Worm (Caenorhabditis elegans) whole organism, L4 larva: ENCODE results near the gene F45D3.1.

Experiments
- F10B5.3 ChIP-seq: sonication (generic microtip); optimal IDR thresholded peaks from 2 replicates; lab custom pipeline; 2016; ENCODE audit warnings: mild to moderate bottlenecking, missing genetic modification characterization, missing compliant biosample characterization
- F37D6.2 ChIP-seq: sonication (generic microtip); optimal IDR thresholded peaks from 2 replicates; lab custom pipeline; 2016; ENCODE audit warnings: mild to moderate bottlenecking, missing genetic modification characterization, missing compliant biosample characterization
- F49E8.2 ChIP-seq: sonication (generic microtip); optimal IDR thresholded peaks from 2 replicates; lab custom pipeline; 2016; ENCODE audit warnings: missing compliant biosample characterization, mild to moderate bottlenecking, missing genetic modification characterization, borderline replicate concordance
- Y105C5A.15 ChIP-seq: fragments of 200-800 bp; sonication (Bioruptor generic); IDR thresholded peaks from 2 replicates; pipeline ENCODE4 v1.3.6; 2022; ENCODE audit warnings: missing genetic modification characterization, missing compliant biosample characterization
- Y75B8A.6 ChIP-seq: fragments of 200-800 bp; sonication (Bioruptor generic); IDR thresholded peaks from 2 replicates; pipeline ENCODE4 v1.3.6; 2022; ENCODE audit warnings: missing genetic modification reagents, missing genetic modification characterization, missing compliant biosample characterization
- ZK546.5 ChIP-seq, 2 experiments: sonication (generic microtip); optimal IDR thresholded peaks; 2 replicates each; lab custom pipeline; 2017; ENCODE audit warnings: missing biosample characterization in 2 of 2, missing genetic modification characterization in 2 of 2
- aha-1 ChIP-seq: fragments of 150-350 bp; peaks from one replicate; lab custom pipeline; 2014; ENCODE audit warnings: missing biosample characterization, missing genetic modification characterization
- aly-2 ChIP-seq: sonication (generic microtip); optimal IDR thresholded peaks from 2 replicates; lab custom pipeline; 2018; ENCODE audit warnings: missing biosample characterization, missing genetic modification characterization
- ces-1 ChIP-seq: fragments of 150-350 bp; sonication (generic microtip); optimal IDR thresholded peaks from 4 replicates; lab custom pipeline; 2014; ENCODE audit warnings: missing biosample characterization, missing genetic modification reagents, missing genetic modification characterization
- daf-16 ChIP-seq, 3 experiments: sonication (generic microtip); optimal IDR thresholded peaks; 2 replicates each; lab custom pipeline; 2016 to 2017; ENCODE audit warnings: missing genetic modification characterization in 3 of 3, missing genetic modification reagents in 3 of 3, mild to moderate bottlenecking in 2 of 3, missing compliant biosample characterization in 2 of 3, missing biosample characterization in 1 of 3, moderate library complexity in 1 of 3
- dmd-9 ChIP-seq: fragments of 200-800 bp; sonication (Bioruptor generic); IDR thresholded peaks from 2 replicates; pipeline ENCODE4 v1.3.6; 2022; ENCODE audit warnings: missing genetic modification reagents, missing genetic modification characterization, missing compliant biosample characterization
- dpl-1 ChIP-seq: fragments of 150-350 bp; optimal IDR thresholded peaks from 2 replicates; lab custom pipeline; 2014; ENCODE audit warnings: missing biosample characterization, missing genetic modification reagents, missing genetic modification characterization
- duxl-1 ChIP-seq: sonication (generic microtip); optimal IDR thresholded peaks from 2 replicates; lab custom pipeline; 2016; ENCODE audit warnings: mild to moderate bottlenecking, missing genetic modification characterization, moderate library complexity, missing compliant biosample characterization; ENCODE audit not compliant: poor library complexity
- dve-1 ChIP-seq: sonication (generic microtip); optimal IDR thresholded peaks from 2 replicates; lab custom pipeline; 2017; ENCODE audit warnings: antibody characterized with exemption, mild to moderate bottlenecking, missing genetic modification characterization, missing compliant biosample characterization; ENCODE audit not compliant: insufficient read depth
- egl-27 ChIP-seq: sonication (generic microtip); optimal IDR thresholded peaks from 3 replicates; lab custom pipeline; 2017; ENCODE audit warnings: missing biosample characterization, missing genetic modification reagents, missing genetic modification characterization
- egl-43 ChIP-seq: fragments of 200-800 bp; sonication (Bioruptor generic); IDR thresholded peaks from 2 replicates; pipeline ENCODE4 v1.3.6; 2022; ENCODE audit warnings: missing genetic modification reagents, missing genetic modification characterization, missing compliant biosample characterization
- fos-1 ChIP-seq: fragments of 150-350 bp; optimal IDR thresholded peaks from 2 replicates; lab custom pipeline; 2014; ENCODE audit warnings: missing biosample characterization, missing genetic modification characterization
- hlh-11 ChIP-seq: fragments of 200-800 bp; sonication (Bioruptor generic); optimal IDR thresholded peaks from 2 replicates; lab custom pipeline; 2018; ENCODE audit warnings: mild to moderate bottlenecking, missing genetic modification characterization, missing compliant biosample characterization
- hlh-30 ChIP-seq: sonication (generic microtip); optimal IDR thresholded peaks from 2 replicates; lab custom pipeline; 2017; ENCODE audit warnings: antibody characterized with exemption, mild to moderate bottlenecking, missing genetic modification characterization, missing compliant biosample characterization; ENCODE audit not compliant: insufficient read depth
- hmg-1.1 ChIP-seq: fragments of 200-800 bp; sonication (Bioruptor generic); IDR thresholded peaks from 2 replicates; pipeline ENCODE4 v1.3.6; 2022; ENCODE audit warnings: missing genetic modification reagents, missing genetic modification characterization, missing compliant biosample characterization
- jun-1 ChIP-seq: fragments of 150-350 bp; optimal IDR thresholded peaks from 2 replicates; lab custom pipeline; 2014; ENCODE audit warnings: missing biosample characterization, missing genetic modification reagents, missing genetic modification characterization
- lim-7 ChIP-seq: fragments of 200-800 bp; sonication (Bioruptor generic); IDR thresholded peaks from 2 replicates; pipeline ENCODE4 v1.3.6; 2022; ENCODE audit warnings: missing genetic modification characterization, missing compliant biosample characterization
- lin-39 ChIP-seq: fragments of 150-350 bp; optimal IDR thresholded peaks from 2 replicates; lab custom pipeline; 2014; ENCODE audit warnings: missing biosample characterization, missing genetic modification reagents, missing genetic modification characterization
- lsy-2 ChIP-seq, 2 experiments: fragments of 150-350 bp in 1 of 2; sonication (generic microtip) in 1 of 2; optimal IDR thresholded peaks; 2 replicates each; lab custom pipeline; 2014 to 2017; ENCODE audit warnings: missing biosample characterization in 2 of 2, missing genetic modification characterization in 2 of 2
- madf-5 ChIP-seq, 2 experiments: fragments of 200-800 bp; sonication (Bioruptor generic); IDR thresholded peaks; 2 replicates each; pipeline ENCODE4 v1.3.6; 2022; ENCODE audit warnings: missing compliant biosample characterization in 2 of 2, missing genetic modification characterization in 2 of 2
- mep-1 ChIP-seq: fragments of 150-350 bp; sonication (generic microtip); optimal IDR thresholded peaks from 3 replicates; lab custom pipeline; 2014; ENCODE audit warnings: missing biosample characterization, missing genetic modification characterization
- mes-2 ChIP-seq: sonication (generic microtip); optimal IDR thresholded peaks from 2 replicates; lab custom pipeline; 2016; ENCODE audit warnings: missing genotype, mild to moderate bottlenecking, missing genetic modification characterization, missing compliant biosample characterization; ENCODE audit not compliant: poor library complexity, severe bottlenecking
- nhr-102 ChIP-seq: sonication (generic microtip); optimal IDR thresholded peaks from 2 replicates; lab custom pipeline; 2016; ENCODE audit warnings: mild to moderate bottlenecking, missing genetic modification characterization, moderate library complexity, missing compliant biosample characterization
- nhr-111 ChIP-seq: fragments of 200-800 bp; sonication (Bioruptor generic); optimal IDR thresholded peaks from 2 replicates; lab custom pipeline; 2018; ENCODE audit warnings: mild to moderate bottlenecking, missing genetic modification characterization, missing compliant biosample characterization
- nhr-28 ChIP-seq: fragments of 150-350 bp; optimal IDR thresholded peaks from 2 replicates; lab custom pipeline; 2014; ENCODE audit warnings: missing biosample characterization, missing genetic modification characterization
- nhr-6 ChIP-seq: fragments of 150-350 bp; optimal IDR thresholded peaks from 2 replicates; lab custom pipeline; 2014; ENCODE audit warnings: missing biosample characterization, missing genetic modification characterization
- set-16 ChIP-seq: fragments of 200-800 bp; sonication (Bioruptor generic); IDR thresholded peaks from 2 replicates; pipeline ENCODE4 v1.3.6; 2022; ENCODE audit warnings: missing genetic modification reagents, missing genetic modification characterization, missing compliant biosample characterization
- skn-1 ChIP-seq: fragments of 150-350 bp; optimal IDR thresholded peaks from 2 replicates; lab custom pipeline; 2014; ENCODE audit warnings: missing biosample characterization, missing genetic modification characterization
- snpc-1.2 ChIP-seq: fragments of 200-800 bp; sonication (Bioruptor generic); IDR thresholded peaks from 2 replicates; pipeline ENCODE4 v1.3.6; 2022; ENCODE audit warnings: missing genetic modification reagents, missing genetic modification characterization, missing compliant biosample characterization
- snpc-4 ChIP-seq: fragments of 150-350 bp; optimal IDR thresholded peaks from 2 replicates; lab custom pipeline; 2014; ENCODE audit warnings: missing biosample characterization, missing genetic modification characterization
- tra-1 ChIP-seq: fragments of 200-800 bp; sonication (Bioruptor generic); IDR thresholded peaks from 2 replicates; pipeline ENCODE4 v1.3.6; 2022; ENCODE audit warnings: missing genetic modification reagents, missing genetic modification characterization, missing compliant biosample characterization
- unc-130 ChIP-seq: sonication (generic microtip); optimal IDR thresholded peaks from 2 replicates; lab custom pipeline; 2016; ENCODE audit warnings: missing genetic modification reagents, missing genetic modification characterization, missing compliant biosample characterization
- unc-62 ChIP-seq, 3 experiments: fragments of 150-350 bp in 1 of 3; sonication (generic microtip); optimal IDR thresholded peaks in 2 of 3; peaks in 1 of 3; 1 replicate in 1 of 3; 2 replicates in 2 of 3; lab custom pipeline; 2014 to 2017; ENCODE audit warnings: missing biosample characterization in 3 of 3, missing genetic modification characterization in 3 of 3, missing genetic modification reagents in 3 of 3, missing genotype in 1 of 3
- zag-1 ChIP-seq: fragments of 150-350 bp; optimal IDR thresholded peaks from 2 replicates; lab custom pipeline; 2014; ENCODE audit warnings: missing biosample characterization, missing genetic modification characterization
- zfp-3 ChIP-seq: fragments of 200-800 bp; sonication (Bioruptor generic); conservative IDR thresholded peaks from 2 replicates; pipeline ENCODE4 v1.3.6; 2022; ENCODE audit warnings: missing genetic modification reagents, missing genetic modification characterization, missing compliant biosample characterization
- zip-11 ChIP-seq: fragments of 200-800 bp; sonication (Bioruptor generic); IDR thresholded peaks from 2 replicates; pipeline ENCODE4 v1.3.6; 2022; ENCODE audit warnings: missing genetic modification characterization, missing compliant biosample characterization
- zip-2 ChIP-seq: fragments of 150-350 bp; optimal IDR thresholded peaks from 2 replicates; lab custom pipeline; 2014; ENCODE audit warnings: missing biosample characterization, missing genetic modification characterization

The F45D3.1 gene

DNA sequence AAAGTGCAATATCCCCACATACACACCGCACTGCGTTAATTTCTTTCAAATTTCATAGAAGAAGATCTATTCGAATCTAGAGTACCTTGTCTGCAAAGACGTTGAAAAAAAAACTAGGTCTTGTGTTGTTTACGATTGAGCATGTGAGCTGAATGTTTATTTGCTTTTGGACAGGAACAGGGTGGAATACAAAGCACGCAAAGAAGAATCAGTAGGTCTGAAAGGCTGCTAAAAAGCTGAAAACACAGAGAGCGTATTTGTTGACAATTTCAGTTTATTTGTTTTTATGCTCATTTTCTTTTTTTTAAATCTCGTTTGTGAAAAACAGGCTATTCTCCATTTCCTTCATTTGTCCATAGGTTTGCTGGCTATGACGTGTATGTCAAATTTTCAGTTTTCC, 8.1 kb downstream of the F45D3.1 start (continued):
- TF ChIP-seq duxl-1 (tag; lab: Kevin White, UChicago) (no peak), zip-11 (GFP tag; lab: Robert Waterston, UW) (no peak), Y105C5A.15 (GFP tag; lab: Robert Waterston, UW) (no peak), egl-43 (GFP tag; lab: Robert Waterston, UW) (no peak), nhr-102 (no peak), daf-16 (GFP tag; optimal IDR thresholded peaks at IDR 0.05; lab: Kevin White, UChicago) (no peak), daf-16 (tag; optimal IDR thresholded peaks at IDR 0.05; lab: Kevin White, UChicago) (peak; percentile 52), F37D6.2 (tag; lab: Kevin White, UChicago) (no peak), hlh-30 (tag; lab: Kevin White, UChicago) (peak; percentile 23), ces-1 (no peak)

DNA sequence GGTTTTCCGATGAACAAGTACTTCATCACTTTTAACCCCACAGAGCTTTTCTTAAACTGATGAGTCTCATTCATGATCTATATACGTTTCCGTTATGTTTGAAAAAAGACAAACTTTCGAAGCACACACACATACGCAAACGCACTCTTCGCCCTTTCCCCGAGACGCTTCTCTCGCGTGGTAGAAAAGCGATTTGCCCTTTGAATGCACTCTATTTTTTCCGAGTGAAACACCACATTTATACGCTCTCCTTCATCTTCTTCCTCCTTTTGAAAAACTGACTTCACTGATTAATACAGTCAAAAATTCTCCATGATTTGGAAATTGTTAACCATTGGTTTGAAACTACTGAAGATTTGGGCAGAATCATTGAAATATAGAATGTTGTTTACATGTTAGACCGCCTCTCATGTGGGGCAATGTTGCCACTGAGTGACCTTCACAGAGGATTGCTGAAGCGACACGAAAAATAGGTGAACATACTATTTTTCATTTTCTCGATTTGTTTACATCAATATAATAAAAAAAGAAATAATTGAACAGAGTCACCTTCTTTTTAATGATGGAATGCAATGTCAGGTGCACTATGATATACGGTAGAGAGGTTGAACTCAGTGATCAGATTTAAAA, 9.7 kb downstream of the F45D3.1 start:
- TF ChIP-seq zip-2 (tag; lab: Kevin White, UChicago) = no peak
- TF ChIP-seq F49E8.2 (tag; lab: Kevin White, UChicago) = no peak
- no peak for TF ChIP-seq jun-1 (tag; lab: Kevin White, UChicago)
- TF ChIP-seq lin-39 = no peak
- TF ChIP-seq snpc-1.2 (GFP tag; lab: Robert Waterston, UW) = no peak
- TF ChIP-seq lsy-2 (tag; optimal IDR thresholded peaks at IDR 0.05; lab: Kevin White, UChicago) = no peak
- peak in 1 of 2 experiments; percentile 94 for TF ChIP-seq unc-62 (GFP tag; optimal IDR thresholded peaks at IDR 0.05 in 1 of 2; lab: Kevin White, UChicago)
- no peak for TF ChIP-seq unc-62 (tag; optimal IDR thresholded peaks at IDR 0.05; lab: Kevin White, UChicago)
- TF ChIP-seq aly-2 (tag; lab: Kevin White, UChicago) = no peak
- TF ChIP-seq fos-1 (tag; lab: Kevin White, UChicago) = no peak
- TF ChIP-seq dpl-1 (GFP tag; lab: Kevin White, UChicago) = no peak
- no peak for TF ChIP-seq zfp-3 (GFP tag; lab: Robert Waterston, UW)
- no peak for TF ChIP-seq hmg-1.1
- TF ChIP-seq egl-43 (GFP tag; lab: Robert Waterston, UW) = no peak
- no peak for TF ChIP-seq F10B5.3 (tag; lab: Kevin White, UChicago)
- no peak for TF ChIP-seq aha-1
- no peak for TF ChIP-seq zag-1 (tag; lab: Kevin White, UChicago)
- TF ChIP-seq unc-130 (GFP tag; lab: Kevin White, UChicago) = no peak
- no peak for TF ChIP-seq madf-5 (GFP tag; IDR thresholded peaks at IDR 0.05; lab: Robert Waterston, UW)
- no peak for TF ChIP-seq snpc-4 (tag; lab: Kevin White, UChicago)
- TF ChIP-seq nhr-111 = no peak
- no peak for TF ChIP-seq daf-16 (GFP tag; optimal IDR thresholded peaks at IDR 0.05; lab: Kevin White, UChicago)
- peak; percentile 70 for TF ChIP-seq daf-16 (tag; optimal IDR thresholded peaks at IDR 0.05; lab: Kevin White, UChicago)
- no peak for TF ChIP-seq zip-11 (GFP tag; lab: Robert Waterston, UW)
- TF ChIP-seq skn-1 (tag; lab: Kevin White, UChicago) = no peak
- TF ChIP-seq nhr-28 (tag; lab: Kevin White, UChicago) = peak; percentile 11
- TF ChIP-seq Y75B8A.6 = no peak
- TF ChIP-seq, all 104 proteins: peak for 3

DNA sequence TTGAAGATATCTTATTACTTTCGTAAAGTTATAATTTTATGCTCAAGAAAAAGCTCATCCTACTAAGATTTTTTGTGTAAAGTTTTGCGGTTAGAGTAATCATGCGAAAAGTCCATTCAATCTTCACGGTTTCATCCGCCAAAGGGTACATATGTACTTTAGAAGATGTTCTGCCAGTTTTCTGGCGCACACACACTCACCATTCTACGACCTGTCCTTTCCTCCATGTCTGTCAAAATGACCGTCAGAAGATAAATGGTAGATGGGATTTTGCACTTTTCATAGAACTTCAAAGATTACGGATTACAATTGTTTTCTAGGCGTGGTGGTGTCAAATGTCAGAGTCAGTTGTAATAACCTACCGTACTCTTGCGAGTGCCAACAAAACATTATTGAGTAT, 10.6 kb downstream of the F45D3.1 start:
- TF ChIP-seq nhr-28 (tag; lab: Kevin White, UChicago) = peak; percentile 27
- TF ChIP-seq tra-1 (GFP tag; lab: Robert Waterston, UW) = no peak

DNA sequence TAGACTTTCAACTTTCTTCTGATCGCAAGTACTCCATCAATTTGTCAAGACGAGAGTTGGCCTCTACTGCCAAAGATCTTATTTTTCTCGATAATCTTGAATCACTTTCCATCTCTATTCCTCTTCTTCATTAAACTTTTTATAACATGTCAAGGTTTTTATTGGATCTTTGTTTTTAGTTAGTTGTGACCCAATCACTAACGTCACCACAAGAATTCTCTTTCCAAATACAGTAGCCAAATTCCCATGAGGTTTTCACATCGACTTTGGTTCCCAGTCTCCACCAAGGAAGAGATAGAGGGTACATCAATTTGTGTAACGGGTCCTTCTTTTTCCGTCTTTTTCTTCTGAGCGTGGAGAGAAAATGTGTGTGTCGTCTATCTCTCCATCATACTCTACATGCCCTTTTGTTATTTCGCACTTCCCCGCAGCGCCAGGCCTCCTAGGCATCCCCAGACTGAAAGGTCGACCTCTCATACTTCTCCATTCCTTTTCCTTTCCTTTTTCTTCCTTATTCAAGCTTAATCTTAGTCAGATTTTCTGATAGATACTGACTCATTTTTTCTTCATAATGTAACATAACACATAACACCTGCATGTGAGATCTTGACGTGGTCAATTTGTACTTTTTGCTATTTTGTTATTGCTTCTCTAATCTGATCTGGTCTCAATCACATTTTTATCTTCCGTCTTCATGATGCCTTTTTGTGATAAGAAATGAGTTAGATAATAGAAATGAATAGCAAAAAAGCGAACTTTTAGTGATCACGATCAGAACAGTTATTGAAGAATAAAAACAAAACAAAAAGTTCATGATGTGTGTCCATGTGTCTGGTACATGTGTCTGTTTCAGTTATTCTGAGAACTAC, 12.4 kb downstream of the F45D3.1 start:
- TF ChIP-seq hlh-11 (peak; percentile 1), daf-16 (GFP tag; optimal IDR thresholded peaks at IDR 0.05; lab: Kevin White, UChicago) (no peak), daf-16 (tag; optimal IDR thresholded peaks at IDR 0.05; lab: Kevin White, UChicago) (peak; percentile 22), hlh-30 (tag; lab: Kevin White, UChicago) (peak; percentile 20), lsy-2 (tag; optimal IDR thresholded peaks at IDR 0.05; lab: Kevin White, UChicago) (peak; percentile 26 to 50), dve-1 (tag; lab: Kevin White, UChicago) (no peak), ZK546.5 (tag; optimal IDR thresholded peaks at IDR 0.05; lab: Kevin White, UChicago) (no peak), set-16 (GFP tag; lab: Robert Waterston, UW) (no peak), egl-27 (no peak), lim-7 (GFP tag; lab: Robert Waterston, UW) (no peak), nhr-6 (tag; lab: Kevin White, UChicago) (peak; percentile 23), dmd-9 (GFP tag; lab: Robert Waterston, UW) (no peak), aha-1 (peak; percentile 94), mes-2 (tag; lab: Kevin White, UChicago) (peak; percentile 8), mep-1 (peak; percentile 53)
